Worm (Caenorhabditis elegans) whole organism, early embryonic: ENCODE measurements around the gene plpp-1.3.

Experiments
- B0310.2 ChIP-seq: sonication (generic microtip); optimal IDR thresholded peaks from 2 replicates; lab custom pipeline; 2016; ENCODE audit warnings: mild to moderate bottlenecking, missing genetic modification characterization, missing compliant biosample characterization
- F13C5.2 ChIP-seq: sonication (generic microtip); optimal IDR thresholded peaks from 2 replicates; lab custom pipeline; 2017; ENCODE audit warnings: mild to moderate bottlenecking, missing genetic modification characterization, inconsistent platforms, missing compliant biosample characterization
- aly-1 ChIP-seq: sonication (generic microtip); optimal IDR thresholded peaks from 2 replicates; lab custom pipeline; 2016; ENCODE audit warnings: missing genetic modification characterization, missing compliant biosample characterization
- ama-1 ChIP-seq: fragments of 150-350 bp; optimal IDR thresholded peaks from 2 replicates; lab custom pipeline; 2014
- ceh-13 ChIP-seq: fragments of 200-800 bp; sonication (Bioruptor generic); optimal IDR thresholded peaks from 2 replicates; lab custom pipeline; 2018; ENCODE audit warnings: mild to moderate bottlenecking, missing genetic modification characterization, missing compliant biosample characterization
- ceh-36 ChIP-seq: sonication (generic microtip); optimal IDR thresholded peaks from 2 replicates; lab custom pipeline; 2016; ENCODE audit warnings: missing genetic modification characterization, inconsistent platforms, missing compliant biosample characterization
- ets-7 ChIP-seq: sonication (generic microtip); optimal IDR thresholded peaks from 2 replicates; lab custom pipeline; 2016; ENCODE audit warnings: missing genotype, missing genetic modification characterization, missing compliant biosample characterization
- flt-1 ChIP-seq: fragments of 200-800 bp; sonication (Bioruptor generic); IDR thresholded peaks from 2 replicates; pipeline ENCODE4 v1.3.6; 2022; ENCODE audit warnings: missing genetic modification characterization, missing compliant biosample characterization
- hmbx-1 ChIP-seq: sonication (generic microtip); optimal IDR thresholded peaks from 2 replicates; lab custom pipeline; 2016; ENCODE audit warnings: mild to moderate bottlenecking, missing genetic modification characterization, missing compliant biosample characterization
- hmg-4 ChIP-seq: fragments of 200-800 bp; sonication (Bioruptor generic); optimal IDR thresholded peaks from 2 replicates; lab custom pipeline; 2018; ENCODE audit warnings: mild to moderate bottlenecking, missing genetic modification characterization, missing compliant biosample characterization
- hnd-1 ChIP-seq: sonication (generic microtip); optimal IDR thresholded peaks from 2 replicates; lab custom pipeline; 2016; ENCODE audit warnings: missing genetic modification characterization, missing compliant biosample characterization
- pes-1 ChIP-seq: fragments of 200-800 bp; sonication (Bioruptor generic); IDR thresholded peaks from 2 replicates; pipeline ENCODE4 v1.3.6; 2022; ENCODE audit warnings: missing genetic modification reagents, missing genetic modification characterization, missing compliant biosample characterization
- scrt-1 ChIP-seq: fragments of 200-800 bp; sonication (Bioruptor generic); IDR thresholded peaks from 2 replicates; pipeline ENCODE4 v1.3.6; 2022; ENCODE audit warnings: missing genetic modification characterization, missing compliant biosample characterization
- sea-1 ChIP-seq: fragments of 200-800 bp; sonication (Bioruptor generic); conservative IDR thresholded peaks from 2 replicates; pipeline ENCODE4 v1.3.6; 2022; ENCODE audit warnings: missing genetic modification characterization, missing compliant biosample characterization
- tbx-11 ChIP-seq: fragments of 200-800 bp; sonication (Bioruptor generic); IDR thresholded peaks from 2 replicates; pipeline ENCODE4 v1.3.6; 2022; ENCODE audit warnings: missing genetic modification characterization, missing compliant biosample characterization
- tbx-37 ChIP-seq: fragments of 200-800 bp; sonication (Bioruptor generic); conservative IDR thresholded peaks from 2 replicates; pipeline ENCODE4 v1.3.6; 2022; ENCODE audit warnings: missing genetic modification reagents, missing genetic modification characterization, missing compliant biosample characterization
- tra-4 ChIP-seq: sonication (generic microtip); optimal IDR thresholded peaks from 2 replicates; lab custom pipeline; 2017; ENCODE audit warnings: missing genetic modification characterization, missing compliant biosample characterization

The plpp-1.3 gene

DNA sequence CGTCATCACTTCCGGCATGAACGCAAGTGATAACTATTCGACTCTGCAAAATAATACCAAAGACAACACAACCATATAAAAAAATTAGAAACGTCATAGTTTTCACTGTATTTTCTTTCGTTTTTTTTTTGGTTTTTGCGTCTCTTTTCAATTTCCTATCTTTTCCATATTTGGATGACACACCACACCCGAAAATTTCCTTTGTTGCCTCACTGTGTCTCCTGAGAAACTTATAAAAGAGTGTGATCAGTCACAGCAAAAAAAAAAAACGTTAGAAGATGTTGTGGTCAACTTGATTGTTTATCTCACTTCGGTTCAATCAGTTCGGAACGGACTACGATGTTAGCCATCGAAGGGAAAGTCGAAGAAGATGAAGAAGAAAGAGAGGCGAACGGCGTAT, 5.4 kb upstream of the plpp-1.3 start:
- TF ChIP-seq scrt-1 (GFP tag; lab: Robert Waterston, UW): no peak
- no peak for TF ChIP-seq ets-7 (tag; lab: Kevin White, UChicago)
- TF ChIP-seq ceh-13: no peak
- no peak for TF ChIP-seq tbx-11 (GFP tag; lab: Robert Waterston, UW)
- no peak for TF ChIP-seq hmg-4 (GFP tag; lab: Kevin White, UChicago)
- TF ChIP-seq tbx-37 (GFP tag; lab: Robert Waterston, UW): no peak
- no peak for TF ChIP-seq hmbx-1 (tag; lab: Kevin White, UChicago)
- TF ChIP-seq hnd-1: no peak
- TF ChIP-seq aly-1: no peak
- no peak for TF ChIP-seq ama-1 (lab: Kevin White, UChicago)
- no peak for TF ChIP-seq tra-4 (tag; lab: Kevin White, UChicago)
- no peak for TF ChIP-seq flt-1 (GFP tag; lab: Robert Waterston, UW)

DNA sequence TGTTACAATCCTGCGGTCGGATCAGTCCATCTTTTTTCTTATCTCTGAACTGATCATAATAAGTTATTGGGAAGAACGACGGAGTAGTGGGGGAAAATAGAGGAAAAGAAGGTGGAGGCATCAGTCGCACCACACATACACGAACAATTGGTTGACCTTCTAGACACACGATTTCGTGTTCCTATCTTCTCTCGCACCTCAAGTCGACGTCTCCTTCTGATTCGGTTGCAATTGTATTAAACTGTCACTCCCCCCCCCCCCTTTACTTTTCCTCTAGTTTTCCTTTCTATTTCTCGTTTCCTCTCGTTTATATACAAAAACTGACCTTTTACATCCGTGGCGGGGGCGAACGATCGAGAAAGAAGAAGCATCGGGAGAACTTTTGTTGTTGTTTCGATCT, 3.9 kb upstream of the plpp-1.3 start:
- TF ChIP-seq tbx-37 (GFP tag; lab: Robert Waterston, UW) (no peak), ceh-13 (no peak), ceh-36 (no peak), hmbx-1 (tag; lab: Kevin White, UChicago) (no peak), tbx-11 (GFP tag; lab: Robert Waterston, UW) (no peak), hmg-4 (GFP tag; lab: Kevin White, UChicago) (peak; percentile 2), aly-1 (no peak)

DNA sequence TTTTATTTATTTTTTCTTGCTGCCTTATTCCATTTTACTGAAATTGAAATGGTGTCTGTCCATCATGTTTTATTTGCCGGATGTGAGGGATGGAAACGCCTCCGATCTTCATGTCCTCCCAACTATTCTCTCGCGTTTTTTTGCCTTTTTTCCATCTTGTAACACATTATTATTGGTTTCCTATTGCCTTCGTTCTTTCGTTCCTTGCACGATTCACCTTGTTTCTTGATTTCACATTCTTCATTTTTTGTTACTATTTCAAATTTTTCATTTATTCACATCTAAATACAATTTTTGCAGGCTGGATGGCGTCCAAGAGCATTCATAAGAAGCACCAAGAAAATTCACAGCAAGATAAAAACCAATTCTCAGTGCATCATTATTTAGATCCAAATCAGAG, 3.5 kb upstream of the plpp-1.3 start, which contains the start of gene yap-1:
TSS of gene yap-1 (plus strand) at position 301 of the 400 bp plus-strand sequence.
- TF ChIP-seq flt-1 (GFP tag; lab: Robert Waterston, UW): no peak
- TF ChIP-seq tbx-11 (GFP tag; lab: Robert Waterston, UW): no peak
- no peak for TF ChIP-seq ama-1 (lab: Kevin White, UChicago)
- TF ChIP-seq B0310.2: no peak
- no peak for TF ChIP-seq tra-4 (tag; lab: Kevin White, UChicago)

DNA sequence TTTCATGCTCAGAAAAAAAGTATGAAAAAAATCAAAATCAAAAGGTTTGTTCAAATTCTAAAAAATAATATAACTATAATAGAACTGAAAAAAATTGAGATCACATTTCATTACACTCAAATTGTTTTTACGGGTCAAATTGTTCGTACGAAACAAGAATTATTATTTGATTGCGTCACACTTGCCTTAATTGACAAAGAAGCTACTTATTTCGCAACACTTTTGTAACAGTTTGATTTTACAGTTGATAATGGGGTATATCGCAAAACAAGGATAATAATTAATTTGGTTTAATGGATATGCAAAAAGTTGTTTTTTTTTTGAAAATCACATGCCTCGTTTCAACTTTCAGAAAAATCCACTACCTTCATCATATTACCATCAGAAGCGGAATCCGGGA, 3.1 kb upstream of the plpp-1.3 start:
- TF ChIP-seq ceh-13: no peak
- TF ChIP-seq B0310.2: no peak
- no peak for TF ChIP-seq pes-1
- no peak for TF ChIP-seq ceh-36
- no peak for TF ChIP-seq tbx-11 (GFP tag; lab: Robert Waterston, UW)
- no peak for TF ChIP-seq tbx-37 (GFP tag; lab: Robert Waterston, UW)
- TF ChIP-seq hmbx-1 (tag; lab: Kevin White, UChicago): no peak
- TF ChIP-seq aly-1: no peak
- TF ChIP-seq ets-7 (tag; lab: Kevin White, UChicago): no peak
- no peak for TF ChIP-seq hmg-4 (GFP tag; lab: Kevin White, UChicago)
- TF ChIP-seq flt-1 (GFP tag; lab: Robert Waterston, UW): no peak
- TF ChIP-seq F13C5.2 (tag; lab: Kevin White, UChicago): no peak
- no peak for TF ChIP-seq scrt-1 (GFP tag; lab: Robert Waterston, UW)

DNA sequence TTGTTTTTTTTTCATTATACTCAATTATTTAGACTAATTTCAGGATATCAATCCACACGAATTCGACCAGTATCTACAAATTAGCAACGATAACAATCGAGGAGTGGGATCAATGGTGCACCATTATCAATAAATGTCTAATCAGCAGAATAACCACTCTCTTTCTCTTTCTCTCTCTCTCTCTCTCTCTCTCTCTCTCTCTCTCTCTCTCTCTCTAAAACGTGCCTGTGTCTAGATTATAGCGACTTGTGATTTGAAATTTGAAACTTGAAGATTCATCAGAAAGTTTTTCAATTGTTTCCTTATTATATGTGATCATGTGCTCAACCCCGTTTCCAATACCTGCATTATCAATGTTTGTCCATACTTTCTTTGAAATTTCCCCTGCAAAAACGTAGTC, 864 bp upstream of the plpp-1.3 start:
- TF ChIP-seq tra-4 (tag; lab: Kevin White, UChicago): no peak
- no peak for TF ChIP-seq sea-1 (GFP tag; lab: Robert Waterston, UW)
- no peak for TF ChIP-seq ceh-13
- no peak for TF ChIP-seq ceh-36
- TF ChIP-seq hmbx-1 (tag; lab: Kevin White, UChicago): no peak
- no peak for TF ChIP-seq F13C5.2 (tag; lab: Kevin White, UChicago)
- TF ChIP-seq ama-1 (lab: Kevin White, UChicago): no peak
- no peak for TF ChIP-seq pes-1
- TF ChIP-seq hmg-4 (GFP tag; lab: Kevin White, UChicago): no peak
- TF ChIP-seq hnd-1: no peak
- no peak for TF ChIP-seq aly-1
- no peak for TF ChIP-seq ets-7 (tag; lab: Kevin White, UChicago)
- TF ChIP-seq tbx-11 (GFP tag; lab: Robert Waterston, UW): no peak
- TF ChIP-seq flt-1 (GFP tag; lab: Robert Waterston, UW): no peak
- TF ChIP-seq tbx-37 (GFP tag; lab: Robert Waterston, UW): no peak

DNA sequence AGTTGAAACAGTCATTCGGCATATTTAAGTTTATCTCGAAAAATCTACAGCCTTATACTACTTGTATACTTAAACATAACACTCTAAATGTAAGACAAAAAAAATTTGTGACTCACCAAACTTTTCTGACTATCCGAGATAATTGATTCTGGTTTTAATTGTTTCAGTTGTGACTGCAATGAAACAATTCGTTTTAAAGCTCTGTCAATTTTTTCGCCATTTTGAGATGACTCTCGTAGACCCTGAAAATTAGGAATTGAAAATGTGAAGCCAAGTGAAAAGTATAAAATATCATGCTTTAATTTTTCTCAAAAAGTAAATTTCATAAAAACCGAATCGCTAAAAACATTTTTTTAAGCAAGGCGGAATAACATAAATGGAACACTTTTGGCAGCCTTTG, 9.2 kb downstream of the plpp-1.3 start:
- TF ChIP-seq ceh-13 (no peak), tbx-37 (GFP tag; lab: Robert Waterston, UW) (no peak), ets-7 (tag; lab: Kevin White, UChicago) (no peak), F13C5.2 (tag; lab: Kevin White, UChicago) (no peak), aly-1 (no peak), tra-4 (tag; lab: Kevin White, UChicago) (no peak), ama-1 (lab: Kevin White, UChicago) (no peak), hmbx-1 (tag; lab: Kevin White, UChicago) (no peak), flt-1 (GFP tag; lab: Robert Waterston, UW) (no peak), ceh-36 (no peak), sea-1 (GFP tag; lab: Robert Waterston, UW) (no peak), hnd-1 (no peak), pes-1 (no peak), B0310.2 (no peak), scrt-1 (GFP tag; lab: Robert Waterston, UW) (no peak), hmg-4 (GFP tag; lab: Kevin White, UChicago) (no peak), tbx-11 (GFP tag; lab: Robert Waterston, UW) (no peak)

DNA sequence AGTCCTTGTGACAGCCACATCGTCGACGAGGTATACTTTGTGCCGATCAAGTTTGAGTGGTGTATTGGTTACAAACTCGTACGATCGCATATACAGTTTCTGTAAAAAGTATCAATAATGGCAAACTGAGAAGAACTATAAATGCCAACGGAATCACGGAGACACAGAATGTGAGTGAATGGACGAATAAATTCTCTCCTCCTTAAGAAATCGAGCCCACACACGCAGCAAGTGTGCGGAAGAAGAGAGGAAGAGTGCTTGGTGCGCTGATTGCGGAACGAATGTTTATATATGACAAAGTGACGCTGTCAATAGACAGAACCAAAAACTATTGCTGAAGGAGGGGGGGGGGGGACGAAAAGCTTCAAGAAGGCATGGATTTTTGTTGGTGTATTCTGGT, 16.7 kb downstream of the plpp-1.3 start, which contains the start of gene rhgf-1:
TSS of gene rhgf-1 (minus strand) at position 101 of the 400 bp plus-strand sequence.
- TF ChIP-seq F13C5.2 (tag; lab: Kevin White, UChicago) (no peak), hmbx-1 (tag; lab: Kevin White, UChicago) (no peak), hmg-4 (GFP tag; lab: Kevin White, UChicago) (no peak), ceh-36 (no peak), tbx-11 (GFP tag; lab: Robert Waterston, UW) (no peak), aly-1 (no peak)

DNA sequence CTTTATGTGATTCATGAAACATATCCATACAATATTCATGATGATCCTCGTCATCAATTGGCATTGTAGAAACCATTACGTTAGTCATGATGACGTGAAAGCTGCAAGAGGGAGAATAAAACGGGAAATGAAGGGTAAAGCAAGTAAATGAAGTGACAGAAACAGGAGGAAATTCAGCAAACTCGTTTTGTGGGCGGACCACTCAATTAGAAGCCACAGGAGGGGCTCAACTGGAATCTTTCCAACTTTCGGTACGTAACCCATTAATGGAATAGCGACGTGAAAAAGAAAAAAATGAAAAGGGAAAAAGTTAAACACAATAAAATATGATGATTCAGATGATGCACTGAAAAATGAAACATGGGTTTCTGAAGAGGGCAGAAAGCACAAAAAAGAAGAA, 21.9 kb downstream of the plpp-1.3 start, which contains the start of gene T01C1.4:
TSS of gene T01C1.4 (minus strand) at position 101 of the 400 bp plus-strand sequence.
- TF ChIP-seq tbx-11 (GFP tag; lab: Robert Waterston, UW) (no peak), tra-4 (tag; lab: Kevin White, UChicago) (no peak), pes-1 (no peak), hmbx-1 (tag; lab: Kevin White, UChicago) (no peak), ama-1 (lab: Kevin White, UChicago) (no peak), ceh-36 (no peak), hnd-1 (no peak), hmg-4 (GFP tag; lab: Kevin White, UChicago) (no peak), flt-1 (GFP tag; lab: Robert Waterston, UW) (no peak), tbx-37 (GFP tag; lab: Robert Waterston, UW) (no peak), F13C5.2 (tag; lab: Kevin White, UChicago) (no peak), ceh-13 (no peak), ets-7 (tag; lab: Kevin White, UChicago) (no peak), B0310.2 (no peak), scrt-1 (GFP tag; lab: Robert Waterston, UW) (no peak), sea-1 (GFP tag; lab: Robert Waterston, UW) (no peak)
